Worm (Caenorhabditis elegans): ENCODE measurements around the gene Y39A1A.16.

Y39A1A.16 gene

ce11 chrIII:10632590-10633402, 46.3 kb upstream of the Y39A1A.16 start, which contains the start of gene Y39A1A.10 (continued):
- TF ChIP-seq lin-29 (GFP tag; IDR thresholded peaks at IDR 0.05) (no peak), daf-8 (GFP tag; IDR thresholded peaks at IDR 0.05) (no peak), aly-2 (tag; optimal IDR thresholded peaks at IDR 0.05) (no peak), lin-38 (GFP tag; IDR thresholded peaks at IDR 0.05) (no peak), nhr-102 (tag; optimal IDR thresholded peaks at IDR 0.05) (no peak), madf-9 (GFP tag; conservative IDR thresholded peaks at IDR 0.05) (no peak), ceh-32 (tag; optimal IDR thresholded peaks at IDR 0.05; ENCODE audit: poor library complexity) (no peak), lin-39 (tag; optimal IDR thresholded peaks at IDR 0.05) (no peak), lsy-2 (tag; optimal IDR thresholded peaks at IDR 0.05) (peak in 1 of 2 experiments; percentile 31), tra-1 (GFP tag; IDR thresholded peaks at IDR 0.05) (no peak), madf-5 (GFP tag; IDR thresholded peaks at IDR 0.05) (no peak), daf-12 (tag; optimal IDR thresholded peaks at IDR 0.05) (no peak), ZK546.5 (tag; optimal IDR thresholded peaks at IDR 0.05) (no peak), R02D3.7 (tag; optimal IDR thresholded peaks at IDR 0.05) (no peak), F44E2.7 (GFP tag; IDR thresholded peaks at IDR 0.05) (no peak), nhr-6 (tag; optimal IDR thresholded peaks at IDR 0.05) (peak; percentile 1), nhr-11 (tag; optimal IDR thresholded peaks at IDR 0.05) (no peak)

ce11 chrIII:10633403-10633674, 45.7 kb upstream of the Y39A1A.16 start, which contains the start of gene Y39A1A.9:
TSS of gene Y39A1A.9 (minus strand) at chrIII:10633501.
- TF ChIP-seq nhr-28 (tag; optimal IDR thresholded peaks at IDR 0.05) (no peak), ztf-7 (tag; optimal IDR thresholded peaks at IDR 0.05) (no peak), madf-9 (GFP tag; conservative IDR thresholded peaks at IDR 0.05) (no peak), zip-11 (GFP tag; IDR thresholded peaks at IDR 0.05) (no peak), daf-12 (tag; optimal IDR thresholded peaks at IDR 0.05) (no peak), unc-39 (tag; optimal IDR thresholded peaks at IDR 0.05) (no peak), nhr-111 (GFP tag; optimal IDR thresholded peaks at IDR 0.05) (no peak), ceh-28 (tag; optimal IDR thresholded peaks at IDR 0.05) (no peak), unc-62 (GFP tag; optimal IDR thresholded peaks at IDR 0.05 in 1 of 2) (peak in 1 of 2 experiments; percentile 46), unc-62 (tag; optimal IDR thresholded peaks at IDR 0.05) (no peak), aha-1 (tag) (peak; percentile 91)

- TF ChIP-seq zip-11 (GFP tag; IDR thresholded peaks at IDR 0.05) (0 out of 2 replicates have a peak, but pooled peaks have one; percentile 51), lsy-2 (tag; optimal IDR thresholded peaks at IDR 0.05) (peak; percentile 71 to 87), Y5F2A.4 (GFP tag; optimal IDR thresholded peaks at IDR 0.05) (no peak), R02D3.7 (tag; optimal IDR thresholded peaks at IDR 0.05) (no peak), T26A8.4 (GFP tag; IDR thresholded peaks at IDR 0.05) (peak; percentile 83), mxl-2 (GFP tag; conservative IDR thresholded peaks at IDR 0.05) (no peak), lin-1 (GFP tag; IDR thresholded peaks at IDR 0.05) (peak; percentile 64; the same call in 1 of the 2 replicates), daf-19 (GFP tag; conservative IDR thresholded peaks at IDR 0.05) (no peak), mes-2 (tag; optimal IDR thresholded peaks at IDR 0.05; ENCODE audit: poor library complexity, severe bottlenecking) (peak; percentile 79), ceh-62 (tag; optimal IDR thresholded peaks at IDR 0.05) (no peak), pha-4 (GFP tag; IDR thresholded peaks at IDR 0.05) (peak; percentile 93), pha-4 (tag; optimal IDR thresholded peaks at IDR 0.05) (no peak), daf-12 (tag; optimal IDR thresholded peaks at IDR 0.05) (no peak), pqm-1 (tag; optimal IDR thresholded peaks at IDR 0.05) (no peak), dpl-1 (GFP tag; optimal IDR thresholded peaks at IDR 0.05) (peak; percentile 60), aly-2 (tag; optimal IDR thresholded peaks at IDR 0.05) (no peak), ztf-7 (tag; optimal IDR thresholded peaks at IDR 0.05) (no peak), ctbp-1 (GFP tag; IDR thresholded peaks at IDR 0.05) (peak; percentile 93), nhr-6 (tag; optimal IDR thresholded peaks at IDR 0.05) (peak; percentile 93), ceh-28 (tag; optimal IDR thresholded peaks at IDR 0.05) (peak; percentile 24), nhr-77 (tag; optimal IDR thresholded peaks at IDR 0.05) (peak; percentile 50), nhr-10 (tag; optimal IDR thresholded peaks at IDR 0.05) (peak; percentile 86), spr-3 (GFP tag; optimal IDR thresholded peaks at IDR 0.05) (peak; percentile 76), hmg-1.1 (GFP tag; IDR thresholded peaks at IDR 0.05) (peak; percentile 92), lin-13 (GFP tag; optimal IDR thresholded peaks at IDR 0.05) (peak; percentile 77), Y48G9A.11 (GFP tag; IDR thresholded peaks at IDR 0.05) (no peak), ces-1 (GFP tag; optimal IDR thresholded peaks at IDR 0.05) (no peak), saeg-2 (GFP tag; IDR thresholded peaks at IDR 0.05) (peak; percentile 88), snpc-1.2 (GFP tag; IDR thresholded peaks at IDR 0.05) (peak; percentile 53; the same call in 1 of the 2 replicates), Y75B8A.6 (GFP tag; IDR thresholded peaks at IDR 0.05) (no peak)
Observed at ce11 chrIII:10634034-10634433, 45.0 kb upstream of the Y39A1A.16 start.
